Fruit fly (Drosophila melanogaster) whole organism: Measurements from ENCODE around the gene Hnf4.

Experiments used
- CG8478 ChIP-seq: fragments of >200 bp; optimal IDR thresholded peaks from 2 replicates; lab custom pipeline; 2018; ENCODE audit warnings: inconsistent platforms
- Dll ChIP-seq: fragments of >200 bp; optimal IDR thresholded peaks from 2 replicates; lab custom pipeline; 2017
- usp ChIP-seq: fragments of >200 bp; optimal IDR thresholded peaks from 2 replicates; lab custom pipeline; 2017; ENCODE audit warnings: missing biosample characterization, missing genetic modification characterization, mixed read lengths

DNA sequence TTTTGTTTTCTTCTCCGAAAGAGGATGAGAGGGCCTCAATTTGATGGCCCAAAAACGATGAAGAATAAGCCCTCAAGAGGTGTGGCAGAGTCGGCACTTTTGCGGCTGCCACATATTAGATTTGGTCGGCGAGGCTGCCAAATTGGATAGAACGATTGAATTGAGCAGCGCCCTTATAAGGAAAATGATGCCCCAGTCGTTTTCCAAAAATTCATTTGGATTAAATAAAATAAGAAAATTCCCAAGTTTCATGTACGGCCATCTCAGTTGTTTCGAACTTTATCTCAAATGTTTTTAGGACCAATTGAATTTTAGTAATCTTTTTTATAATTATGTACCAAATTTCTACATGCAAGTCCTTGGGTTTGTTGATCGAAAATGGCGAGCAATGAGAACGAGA, 42.6 kb upstream of the Hnf4 start, which contains the start of the genes CG45307 and CG12438:
- TF ChIP-seq Dll (lab: Kevin White, UChicago): no peak
- no peak for TF ChIP-seq usp (GFP tag; lab: Kevin White, UChicago)
- no peak for TF ChIP-seq CG8478 (lab: Kevin White, UChicago)
